Worm (Caenorhabditis elegans): ENCODE results near the gene cyp-33C4.

DNA sequence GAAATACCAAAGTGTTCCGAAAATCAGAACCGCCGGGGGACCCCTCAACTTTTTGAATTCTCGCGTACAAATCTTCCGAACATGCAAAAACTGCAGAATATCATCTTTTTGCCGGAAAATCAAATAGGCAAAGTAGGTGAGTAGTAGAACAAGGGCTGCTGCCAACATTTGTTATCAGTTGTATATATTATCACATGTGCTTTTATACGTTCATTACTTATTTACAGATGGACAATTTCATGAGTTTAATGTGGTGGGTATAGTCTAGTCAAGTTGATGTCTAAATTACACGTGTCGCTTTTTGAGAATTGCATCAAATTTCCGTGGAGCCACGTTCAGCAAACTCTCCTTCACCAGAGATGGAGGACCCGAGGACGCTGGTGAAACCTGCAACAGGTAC, 34.7 kb upstream of the cyp-33C4 start, which contains the start of gene cyp-32B1:
- TF ChIP-seq dpl-1 (GFP tag; optimal IDR thresholded peaks at IDR 0.05): no peak
- TF ChIP-seq ama-1 (optimal IDR thresholded peaks at IDR 0.05): no peak
- TF ChIP-seq ama-1 (GFP tag; optimal IDR thresholded peaks at IDR 0.05): no peak
- no peak for TF ChIP-seq him-1 (tag; optimal IDR thresholded peaks at IDR 0.05)
- no peak for TF ChIP-seq F22D6.2 (tag; optimal IDR thresholded peaks at IDR 0.05)
- TF ChIP-seq mel-28 (tag; optimal IDR thresholded peaks at IDR 0.05; ENCODE audit: borderline replicate concordance): no peak
- TF ChIP-seq egl-44 (GFP tag; IDR thresholded peaks at IDR 0.05): no peak
